Worm (Caenorhabditis elegans): ENCODE data around the gene R11D1.13.

Gene R11D1.13

ce11 chrV:12695968-12696367, 31.0 kb upstream of the R11D1.13 start, which contains the start of gene K10C8.4:
Gene K10C8.4 (plus strand): TSS chrV:12696268.
- TF ChIP-seq hlh-15 (tag; optimal IDR thresholded peaks at IDR 0.05) (no peak), ets-4 (tag; optimal IDR thresholded peaks at IDR 0.05) (no peak), unc-42 (tag; optimal IDR thresholded peaks at IDR 0.05) (no peak), ceh-24 (tag; optimal IDR thresholded peaks at IDR 0.05) (no peak), tbx-7 (tag; optimal IDR thresholded peaks at IDR 0.05) (no peak), ttx-3 (tag; optimal IDR thresholded peaks at IDR 0.05) (no peak), ceh-48 (tag; optimal IDR thresholded peaks at IDR 0.05) (no peak), ceh-9 (tag; optimal IDR thresholded peaks at IDR 0.05) (no peak), C08G9.2 (tag; optimal IDR thresholded peaks at IDR 0.05) (no peak), pros-1 (tag; optimal IDR thresholded peaks at IDR 0.05) (no peak), pha-2 (tag; optimal IDR thresholded peaks at IDR 0.05) (no peak), elt-4 (tag; optimal IDR thresholded peaks at IDR 0.05) (no peak), sdc-2 (tag; optimal IDR thresholded peaks at IDR 0.05) (no peak), pag-3 (tag; optimal IDR thresholded peaks at IDR 0.05; ENCODE audit: borderline replicate concordance) (no peak), nfya-1 (tag; optimal IDR thresholded peaks at IDR 0.05) (no peak), nhr-11 (tag; optimal IDR thresholded peaks at IDR 0.05) (no peak)

- TF ChIP-seq ceh-24 (tag; optimal IDR thresholded peaks at IDR 0.05) (no peak), ama-1 (optimal IDR thresholded peaks at IDR 0.05) (no peak), Y22D7AL.16 (tag; optimal IDR thresholded peaks at IDR 0.05) (no peak), sox-4 (tag; optimal IDR thresholded peaks at IDR 0.05) (no peak), ceh-2 (tag; optimal IDR thresholded peaks at IDR 0.05) (no peak), unc-42 (tag; optimal IDR thresholded peaks at IDR 0.05) (no peak)
These were observed 30.2 kb upstream of the R11D1.13 start for ce11 chrV:12696790-12697189.

ce11 chrV:12697364-12697901, 29.5 kb upstream of the R11D1.13 start, which contains the start of gene istr-1:
Gene istr-1 (plus strand): TSS chrV:12697858.
- TF ChIP-seq odd-2 (tag; optimal IDR thresholded peaks at IDR 0.05) (no peak), ztf-16 (tag; optimal IDR thresholded peaks at IDR 0.05) (no peak), ceh-6 (GFP tag; optimal IDR thresholded peaks at IDR 0.05) (no peak), sdc-2 (tag; optimal IDR thresholded peaks at IDR 0.05) (no peak), eyg-1 (tag; optimal IDR thresholded peaks at IDR 0.05) (no peak), ets-4 (tag; optimal IDR thresholded peaks at IDR 0.05) (no peak), hlh-30 (tag; optimal IDR thresholded peaks at IDR 0.05; ENCODE audit: insufficient read depth) (peak; percentile 21)

ce11 chrV:12701613-12702012, 25.3 kb upstream of the R11D1.13 start:
- TF ChIP-seq unc-42 (tag; optimal IDR thresholded peaks at IDR 0.05) (peak; percentile 86), F13H6.1 (tag; optimal IDR thresholded peaks at IDR 0.05) (no peak), ceh-30 (tag; optimal IDR thresholded peaks at IDR 0.05) (no peak)

ce11 chrV:12704077-12704476, 22.9 kb upstream of the R11D1.13 start, which contains the start of gene R11D1.1:
Gene R11D1.1 (plus strand): TSS chrV:12704377.
- TF ChIP-seq tbx-7 (tag; optimal IDR thresholded peaks at IDR 0.05) (no peak), ceh-31 (tag; optimal IDR thresholded peaks at IDR 0.05) (no peak), npax-4 (tag; optimal IDR thresholded peaks at IDR 0.05) (no peak), pax-1 (tag; optimal IDR thresholded peaks at IDR 0.05) (no peak), T23F11.4 (GFP tag; optimal IDR thresholded peaks at IDR 0.05) (no peak), sox-4 (tag; optimal IDR thresholded peaks at IDR 0.05) (no peak), hlh-13 (GFP tag; optimal IDR thresholded peaks at IDR 0.05) (no peak), ceh-48 (tag; optimal IDR thresholded peaks at IDR 0.05) (no peak), pat-9 (tag; optimal IDR thresholded peaks at IDR 0.05) (no peak), ceh-19 (GFP tag; optimal IDR thresholded peaks at IDR 0.05) (no peak), ceh-2 (tag; optimal IDR thresholded peaks at IDR 0.05) (no peak), sdc-2 (tag; optimal IDR thresholded peaks at IDR 0.05) (no peak), elt-2 (tag; optimal IDR thresholded peaks at IDR 0.05) (no peak), lim-6 (tag; optimal IDR thresholded peaks at IDR 0.05) (no peak), dmd-4 (tag; optimal IDR thresholded peaks at IDR 0.05; ENCODE audit: borderline replicate concordance) (no peak), C38D4.7 (GFP tag; optimal IDR thresholded peaks at IDR 0.05) (no peak), ceh-22 (tag; optimal IDR thresholded peaks at IDR 0.05) (no peak), lin-11 (tag; optimal IDR thresholded peaks at IDR 0.05) (no peak)
